Worm (Caenorhabditis elegans): ENCODE results near the gene C06H5.13.
"Not testable (repeated sequence)": the region's sequence is repeated elsewhere in the genome, so short reads cannot be mapped to it uniquely, and the experiment has no call there.

C06H5.13 gene

DNA sequence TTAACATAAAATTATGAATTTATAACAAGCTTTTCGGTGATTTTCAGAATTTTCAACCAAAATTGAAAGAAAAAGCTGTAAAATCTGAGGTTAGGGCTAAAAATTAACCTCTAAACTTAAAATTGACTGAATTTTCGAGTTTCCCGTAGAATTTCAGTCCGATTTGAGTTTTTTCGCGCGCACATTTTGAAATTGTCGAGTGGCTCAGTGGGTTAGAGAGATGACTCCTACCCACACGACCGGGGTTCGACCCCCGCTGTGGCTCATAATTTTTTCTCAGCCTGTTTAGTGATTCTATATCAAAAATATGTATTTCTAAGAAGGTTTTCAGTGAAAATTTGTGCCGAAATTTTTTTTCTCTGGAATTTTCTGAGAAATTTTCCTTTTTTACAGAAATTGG, 34.2 kb upstream of the C06H5.13 start:
- TF ChIP-seq nhr-237 (tag; optimal IDR thresholded peaks at IDR 0.05) = no peak
- no peak for TF ChIP-seq efl-1 (optimal IDR thresholded peaks at IDR 0.05)
- peak in 1 of 2 experiments; percentile 69 for TF ChIP-seq efl-1 (GFP tag; optimal IDR thresholded peaks at IDR 0.05 in 1 of 2)

- TF ChIP-seq zip-4 (GFP tag; optimal IDR thresholded peaks at IDR 0.05) (no peak), zag-1 (tag; optimal IDR thresholded peaks at IDR 0.05) (no peak), skn-1 (tag; optimal IDR thresholded peaks at IDR 0.05) (no peak), nhr-84 (tag; optimal IDR thresholded peaks at IDR 0.05) (no peak), xbp-1 (tag; optimal IDR thresholded peaks at IDR 0.05) (no peak), mdl-1 (tag; optimal IDR thresholded peaks at IDR 0.05) (no peak), nhr-19 (GFP tag; conservative IDR thresholded peaks at IDR 0.05) (no peak), mef-2 (tag; optimal IDR thresholded peaks at IDR 0.05) (no peak)
Observed at ce11 chrV:17928128-17928527, 30.6 kb upstream of the C06H5.13 start.

DNA sequence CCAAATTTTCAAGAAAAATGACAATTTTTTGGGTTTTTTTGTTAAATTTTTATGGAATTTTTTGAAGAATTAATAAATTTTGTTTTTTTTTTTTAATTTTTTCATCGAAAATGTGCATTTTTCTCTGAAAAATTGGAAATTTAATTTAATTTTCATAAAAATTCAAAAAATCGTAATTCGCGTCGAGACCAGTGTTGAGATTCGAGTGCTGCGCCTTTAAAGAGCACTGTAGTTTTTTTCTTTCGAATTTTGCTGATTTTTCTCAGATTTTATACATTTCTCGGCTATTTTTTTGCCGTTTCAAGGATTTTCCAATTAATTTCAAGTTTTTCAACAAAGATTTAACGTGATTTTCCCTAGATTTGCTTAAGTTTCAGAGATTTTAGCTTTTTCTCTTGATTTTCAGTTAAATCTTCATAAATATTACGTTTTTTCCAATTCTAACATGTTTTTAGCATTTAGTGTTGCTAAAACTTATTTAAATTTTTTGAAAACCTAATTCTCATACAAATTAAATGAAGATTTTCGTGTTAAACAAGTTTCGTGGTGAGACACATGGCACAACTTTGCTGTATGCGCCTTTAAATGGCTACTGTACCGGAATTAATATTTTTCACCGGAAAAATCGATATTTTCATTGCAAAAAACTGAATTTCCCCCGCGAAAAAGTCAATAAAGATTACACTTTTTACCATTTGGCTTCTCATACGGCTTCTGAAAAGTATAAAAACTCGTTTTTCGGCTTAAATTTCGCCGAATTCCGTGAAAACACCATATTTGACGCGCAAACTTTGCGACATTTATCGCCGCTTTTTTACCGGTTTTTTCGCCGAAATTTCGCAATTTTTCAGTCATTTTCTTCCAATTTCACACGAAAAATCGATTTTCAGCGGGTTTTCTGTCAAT, 26.8 kb upstream of the C06H5.13 start, which contains the start of gene usp-50:
Gene usp-50, plus strand, starts transcription at position 822 of the 906 bp plus-strand sequence.
- TF ChIP-seq efl-1 (optimal IDR thresholded peaks at IDR 0.05) = not testable (repeated sequence)
- TF ChIP-seq efl-1 (GFP tag; optimal IDR thresholded peaks at IDR 0.05 in 1 of 2) = peak in 1 of 2 experiments; percentile 20
- peak; percentile 38 for TF ChIP-seq F16B12.6 (tag; optimal IDR thresholded peaks at IDR 0.05)

ce11 chrV:17921423-17921822, 23.9 kb upstream of the C06H5.13 start, which contains the start of gene E01B7.2:
E01B7.2 (plus strand) TSS chrV:17921772.
- TF ChIP-seq skn-1 (tag; optimal IDR thresholded peaks at IDR 0.05) = peak; percentile 99
- TF ChIP-seq nhr-12 (tag; optimal IDR thresholded peaks at IDR 0.05) = no peak
- TF ChIP-seq hlh-17 (GFP tag; optimal IDR thresholded peaks at IDR 0.05; ENCODE audit: borderline replicate concordance) = no peak
- peak; percentile 40 for TF ChIP-seq sox-4 (tag; optimal IDR thresholded peaks at IDR 0.05)
- peak; percentile 90 for TF ChIP-seq nhr-85 (tag)
- TF ChIP-seq elt-2 (tag; optimal IDR thresholded peaks at IDR 0.05) = peak; percentile 26
- TF ChIP-seq mef-2 (tag; optimal IDR thresholded peaks at IDR 0.05) = no peak
- peak; percentile 41 for TF ChIP-seq nhr-77 (tag; optimal IDR thresholded peaks at IDR 0.05)
- no peak for TF ChIP-seq pax-3 (tag; optimal IDR thresholded peaks at IDR 0.05)
- TF ChIP-seq blmp-1 (tag; optimal IDR thresholded peaks at IDR 0.05) = peak; percentile 74
- peak; percentile 46 for TF ChIP-seq egl-13 (tag; optimal IDR thresholded peaks at IDR 0.05)
- TF ChIP-seq fos-1 (tag; optimal IDR thresholded peaks at IDR 0.05) = peak; percentile 42
- peak; percentile 81 for TF ChIP-seq xbp-1 (tag; optimal IDR thresholded peaks at IDR 0.05)
- peak; percentile 72 to 82 (median 76) for TF ChIP-seq ceh-82 (tag; optimal IDR thresholded peaks at IDR 0.05)
- TF ChIP-seq fkh-10 (GFP tag; optimal IDR thresholded peaks at IDR 0.05) = peak; percentile 18
- peak; percentile 87 for TF ChIP-seq mep-1 (tag; optimal IDR thresholded peaks at IDR 0.05)
- peak; percentile 5 for TF ChIP-seq nhr-237 (tag; optimal IDR thresholded peaks at IDR 0.05)
- TF ChIP-seq alr-1 (tag; optimal IDR thresholded peaks at IDR 0.05; ENCODE audit: borderline replicate concordance) = no peak
- peak; percentile 73 for TF ChIP-seq snpc-4 (tag; optimal IDR thresholded peaks at IDR 0.05)
- TF ChIP-seq nhr-11 (tag; optimal IDR thresholded peaks at IDR 0.05) = peak; percentile 81
- TF ChIP-seq nhr-90 (tag; optimal IDR thresholded peaks at IDR 0.05; ENCODE audit: poor library complexity) = peak; percentile 82
- peak; percentile 33; the same call in 1 of the 2 replicates for TF ChIP-seq ceh-88 (GFP tag; IDR thresholded peaks at IDR 0.05)
- peak; percentile 37 for TF ChIP-seq pag-3 (tag; optimal IDR thresholded peaks at IDR 0.05; ENCODE audit: borderline replicate concordance, insufficient read depth)
- peak; percentile 66 for TF ChIP-seq lin-39 (tag; optimal IDR thresholded peaks at IDR 0.05)
- TF ChIP-seq irx-1 (tag; optimal IDR thresholded peaks at IDR 0.05) = peak; percentile 67
- TF ChIP-seq elt-3 (tag; optimal IDR thresholded peaks at IDR 0.05) = peak in 2 of 6 experiments; percentile 68 to 77
- TF ChIP-seq mab-9 (GFP tag; IDR thresholded peaks at IDR 0.05) = peak; percentile 57; the same call in 1 of the 2 replicates
- TF ChIP-seq ets-5 (GFP tag; IDR thresholded peaks at IDR 0.05) = no peak
- no peak for TF ChIP-seq lin-14 (GFP tag; optimal IDR thresholded peaks at IDR 0.05)
- peak; percentile 86 for TF ChIP-seq tbx-2 (tag; optimal IDR thresholded peaks at IDR 0.05)
- TF ChIP-seq unc-86 (tag; optimal IDR thresholded peaks at IDR 0.05) = peak; percentile 83
- TF ChIP-seq nhr-47 (tag; optimal IDR thresholded peaks at IDR 0.05) = peak; percentile 91
- TF ChIP-seq ztf-11 (tag; optimal IDR thresholded peaks at IDR 0.05) = peak in 1 of 2 experiments; percentile 52
- peak; percentile 83 for TF ChIP-seq swsn-7 (tag; optimal IDR thresholded peaks at IDR 0.05)
- TF ChIP-seq unc-130 (tag; optimal IDR thresholded peaks at IDR 0.05) = peak; percentile 57
- peak; percentile 76 for TF ChIP-seq lin-15B (tag; optimal IDR thresholded peaks at IDR 0.05)

All from whole organism, L1 larva.